Fruit fly (Drosophila melanogaster) whole organism, pupa: ENCODE measurements around the gene Mzt1.

Experiments
- CG10348 ChIP-seq: fragments of 200-800 bp; sonication (Bioruptor generic); IDR thresholded peaks from 2 replicates; pipeline ENCODE4 v1.3.6; 2022; ENCODE audit warnings: missing biosample characterization, missing genetic modification characterization
- CG12605 ChIP-seq: fragments of 200-800 bp; sonication (Bioruptor generic); IDR thresholded peaks from 2 replicates; pipeline ENCODE4 v1.3.6; 2022; ENCODE audit warnings: missing biosample characterization, missing genetic modification characterization
- CG13204 ChIP-seq: fragments of 200-800 bp; sonication (Bioruptor generic); optimal IDR thresholded peaks from 2 replicates; lab custom pipeline; 2018; ENCODE audit warnings: missing biosample characterization, mild to moderate bottlenecking, missing genetic modification characterization, moderate library complexity
- CG14655 ChIP-seq: fragments of 200-800 bp; sonication (Bioruptor generic); optimal IDR thresholded peaks from 3 replicates; lab custom pipeline; 2017; ENCODE audit warnings: mild to moderate bottlenecking, missing biosample characterization, missing genetic modification reagents, missing genetic modification characterization
- CG15710 ChIP-seq: fragments of 200-800 bp; sonication (Bioruptor generic); optimal IDR thresholded peaks from 2 replicates; lab custom pipeline; 2018; ENCODE audit warnings: missing biosample characterization, mild to moderate bottlenecking, missing genetic modification characterization, moderate library complexity
- CG17806 ChIP-seq: fragments of 200-800 bp; sonication (Bioruptor generic); optimal IDR thresholded peaks from 2 replicates; lab custom pipeline; 2018; ENCODE audit warnings: missing biosample characterization, mild to moderate bottlenecking, missing genetic modification characterization, moderate library complexity
- CG32121 ChIP-seq: fragments of 200-800 bp; sonication (Bioruptor generic); IDR thresholded peaks from 2 replicates; pipeline ENCODE4 v1.3.6; 2022; ENCODE audit warnings: missing biosample characterization, missing genetic modification characterization
- CG34367 ChIP-seq: fragments of 200-800 bp; sonication (Bioruptor generic); optimal IDR thresholded peaks from 2 replicates; lab custom pipeline; 2018; ENCODE audit warnings: missing biosample characterization, mild to moderate bottlenecking, missing genetic modification characterization
- CG4496 ChIP-seq: fragments of 200-800 bp; sonication (Bioruptor generic); IDR thresholded peaks from 3 replicates; pipeline ENCODE4 v1.3.6; 2022; ENCODE audit warnings: missing biosample characterization, missing genetic modification characterization
- CG8159 ChIP-seq: fragments of 200-800 bp; sonication (Bioruptor generic); optimal IDR thresholded peaks from 3 replicates; lab custom pipeline; 2018; ENCODE audit warnings: missing biosample characterization, mild to moderate bottlenecking, missing genetic modification characterization, moderate library complexity
- CG8301 ChIP-seq: fragments of 200-800 bp; sonication (Bioruptor generic); optimal IDR thresholded peaks from 2 replicates; lab custom pipeline; 2018; ENCODE audit warnings: missing biosample characterization, mild to moderate bottlenecking, missing genetic modification characterization
- CG9948 ChIP-seq: fragments of 200-800 bp; sonication (Bioruptor generic); optimal IDR thresholded peaks from 2 replicates; lab custom pipeline; 2018; ENCODE audit warnings: missing biosample characterization, mild to moderate bottlenecking, missing genetic modification characterization, moderate library complexity
- D1 ChIP-seq: fragments of 200-800 bp; sonication (Bioruptor generic); optimal IDR thresholded peaks from 2 replicates; lab custom pipeline; 2018; ENCODE audit warnings: missing biosample characterization, mild to moderate bottlenecking, missing genetic modification characterization, moderate library complexity
- EcR ChIP-seq: fragments of 200-800 bp; sonication (Bioruptor generic); optimal IDR thresholded peaks from 3 replicates; lab custom pipeline; 2019; ENCODE audit warnings: missing biosample characterization, missing genetic modification characterization, mild to moderate bottlenecking, moderate library complexity, missing genetic modification reagents
- Ets98B ChIP-seq: fragments of 200-800 bp; sonication (Bioruptor generic); IDR thresholded peaks from 2 replicates; pipeline ENCODE4 v1.3.6; 2022; ENCODE audit warnings: missing biosample characterization, missing genetic modification characterization
- Pif1A ChIP-seq: fragments of 200-800 bp; sonication (Bioruptor generic); optimal IDR thresholded peaks from 3 replicates; lab custom pipeline; 2016; ENCODE audit warnings: missing biosample characterization, missing genetic modification characterization
- Pif1B ChIP-seq: fragments of 200-800 bp; sonication (Bioruptor generic); optimal IDR thresholded peaks from 3 replicates; lab custom pipeline; 2016; ENCODE audit warnings: missing biosample characterization, missing genetic modification characterization
- Snoo ChIP-seq: fragments of 200-800 bp; sonication (Bioruptor generic); optimal IDR thresholded peaks from 3 replicates; lab custom pipeline; 2017; ENCODE audit warnings: missing biosample characterization, mild to moderate bottlenecking, missing genetic modification characterization, inconsistent platforms
- fd96Ca ChIP-seq: fragments of 200-800 bp; sonication (Bioruptor generic); IDR thresholded peaks from 3 replicates; pipeline ENCODE4 v1.3.6; 2022; ENCODE audit warnings: missing biosample characterization, missing genetic modification characterization
- gl ChIP-seq: fragments of 200-800 bp; sonication (Bioruptor generic); optimal IDR thresholded peaks from 2 replicates; lab custom pipeline; 2018; ENCODE audit warnings: missing biosample characterization, mild to moderate bottlenecking, missing genetic modification characterization
- rn ChIP-seq: fragments of 200-800 bp; sonication (Bioruptor generic); IDR thresholded peaks from 2 replicates; pipeline ENCODE4 v1.3.6; 2022; ENCODE audit warnings: missing biosample characterization, missing genetic modification characterization

Gene Mzt1

DNA sequence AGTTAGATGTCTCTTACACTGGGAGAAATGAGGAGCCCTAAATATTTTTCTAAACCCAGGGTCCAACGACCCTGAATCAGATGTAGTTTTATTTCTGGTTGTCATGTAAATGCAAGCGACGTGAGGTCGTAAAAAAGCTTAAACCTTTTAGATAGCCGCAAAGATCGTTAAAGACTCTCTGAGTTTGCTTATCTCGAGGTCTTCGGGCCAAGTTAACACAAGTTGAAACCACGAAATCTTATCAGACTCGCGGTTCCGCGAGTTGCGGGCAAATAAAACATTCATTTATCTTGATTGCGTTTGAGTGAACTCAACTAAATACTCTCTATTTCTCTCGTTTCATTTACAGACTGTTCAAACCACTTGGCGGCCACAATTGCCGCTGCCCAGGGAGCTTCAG lies 13.1 kb downstream of the Mzt1 start:
- no peak for TF ChIP-seq CG8159
- no peak for TF ChIP-seq Pif1A (GFP tag; lab: Kevin White, UChicago)
- no peak for TF ChIP-seq CG17806
- TF ChIP-seq Pif1B: no peak
- TF ChIP-seq CG12605 (GFP tag; lab: Robert Waterston, UW): no peak
- no peak for TF ChIP-seq CG34367 (tag; lab: Kevin White, UChicago)
- TF ChIP-seq CG9948: no peak
- TF ChIP-seq CG15710 (tag; lab: Kevin White, UChicago): no peak
- no peak for TF ChIP-seq CG32121 (GFP tag; lab: Robert Waterston, UW)
- TF ChIP-seq gl: no peak
- no peak for TF ChIP-seq fd96Ca (GFP tag; lab: Robert Waterston, UW)
- TF ChIP-seq CG10348 (GFP tag; lab: Robert Waterston, UW): no peak
- TF ChIP-seq EcR (GFP tag; lab: Kevin White, UChicago): no peak
- TF ChIP-seq D1 (tag; lab: Kevin White, UChicago): no peak
- TF ChIP-seq CG8301 (tag; lab: Kevin White, UChicago): no peak
- no peak for TF ChIP-seq CG4496
- no peak for TF ChIP-seq Ets98B (GFP tag; lab: Robert Waterston, UW)
- TF ChIP-seq Snoo (tag; lab: Kevin White, UChicago): no peak
- no peak for TF ChIP-seq rn (GFP tag; lab: Robert Waterston, UW)
- TF ChIP-seq, all 21 proteins: peak for 0

DNA sequence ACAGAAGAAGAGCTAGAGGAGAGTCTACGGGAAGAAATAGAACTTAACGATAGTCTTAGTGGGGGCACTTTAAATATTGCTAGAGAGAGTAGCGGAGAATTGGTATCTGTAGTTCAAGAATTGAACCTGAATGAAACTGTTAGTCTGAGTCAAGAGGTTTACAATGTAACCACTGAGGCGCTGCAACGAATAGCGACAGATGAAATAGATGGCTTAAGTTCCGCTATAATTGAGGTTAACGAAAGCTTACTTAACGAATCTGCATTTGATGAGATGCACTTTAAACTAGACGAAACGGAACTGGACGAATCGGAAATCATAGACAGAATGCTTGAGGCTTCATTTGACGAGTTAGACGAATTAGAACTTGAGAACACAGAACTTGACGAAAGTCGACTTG lies 18.2 kb downstream of the Mzt1 start:
- no peak for TF ChIP-seq CG8159
- TF ChIP-seq Snoo (tag; lab: Kevin White, UChicago): no peak
- no peak for TF ChIP-seq CG13204 (GFP tag; lab: Kevin White, UChicago)
- no peak for TF ChIP-seq fd96Ca (GFP tag; lab: Robert Waterston, UW)
- TF ChIP-seq CG32121 (GFP tag; lab: Robert Waterston, UW): no peak
- no peak for TF ChIP-seq CG12605 (GFP tag; lab: Robert Waterston, UW)

DNA sequence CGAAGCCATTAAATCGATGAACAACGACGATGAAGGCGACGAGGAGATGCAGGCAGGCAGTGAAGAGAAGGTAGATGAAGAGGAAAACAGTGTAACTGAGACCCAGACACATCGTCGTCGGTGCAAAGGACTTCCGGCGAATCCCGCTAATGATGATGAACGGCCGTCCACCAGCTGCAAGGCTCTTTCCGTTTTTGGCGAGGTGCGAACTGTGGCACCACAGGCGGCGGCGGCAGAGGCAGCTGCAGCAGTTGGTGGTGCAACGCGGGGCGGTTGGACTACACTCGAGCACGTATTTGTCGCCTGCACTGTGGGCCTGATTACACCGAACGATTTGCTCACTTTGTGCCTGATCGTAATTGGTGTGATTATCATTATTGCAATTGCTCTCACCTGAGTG lies 18.9 kb downstream of the Mzt1 start:
- no peak for TF ChIP-seq EcR (GFP tag; lab: Kevin White, UChicago)
- peak; percentile 40; the same call in 1 of the 3 replicates for TF ChIP-seq CG4496
- no peak for TF ChIP-seq CG12605 (GFP tag; lab: Robert Waterston, UW)
- peak; percentile 10; the same call in 1 of the 2 replicates for TF ChIP-seq Ets98B (GFP tag; lab: Robert Waterston, UW)
- TF ChIP-seq Pif1B: no peak
- no peak for TF ChIP-seq rn (GFP tag; lab: Robert Waterston, UW)
- peak; percentile 12 for TF ChIP-seq CG13204 (GFP tag; lab: Kevin White, UChicago)
- TF ChIP-seq CG17806: no peak
- TF ChIP-seq CG10348 (GFP tag; lab: Robert Waterston, UW): no peak
- no peak for TF ChIP-seq CG8159
- TF ChIP-seq CG8301 (tag; lab: Kevin White, UChicago): no peak
- TF ChIP-seq CG32121 (GFP tag; lab: Robert Waterston, UW): peak; percentile 34; the same call in 1 of the 2 replicates
- TF ChIP-seq D1 (tag; lab: Kevin White, UChicago): no peak
- 0 out of 3 replicates have a peak, but pooled peaks have one; percentile 6 for TF ChIP-seq fd96Ca (GFP tag; lab: Robert Waterston, UW)
- TF ChIP-seq Pif1A (GFP tag; lab: Kevin White, UChicago): no peak
- TF ChIP-seq CG15710 (tag; lab: Kevin White, UChicago): no peak
- no peak for TF ChIP-seq Snoo (tag; lab: Kevin White, UChicago)
- no peak for TF ChIP-seq gl
- TF ChIP-seq CG34367 (tag; lab: Kevin White, UChicago): no peak
- no peak for TF ChIP-seq CG14655 (GFP tag; lab: Kevin White, UChicago)
- TF ChIP-seq CG9948: no peak

DNA sequence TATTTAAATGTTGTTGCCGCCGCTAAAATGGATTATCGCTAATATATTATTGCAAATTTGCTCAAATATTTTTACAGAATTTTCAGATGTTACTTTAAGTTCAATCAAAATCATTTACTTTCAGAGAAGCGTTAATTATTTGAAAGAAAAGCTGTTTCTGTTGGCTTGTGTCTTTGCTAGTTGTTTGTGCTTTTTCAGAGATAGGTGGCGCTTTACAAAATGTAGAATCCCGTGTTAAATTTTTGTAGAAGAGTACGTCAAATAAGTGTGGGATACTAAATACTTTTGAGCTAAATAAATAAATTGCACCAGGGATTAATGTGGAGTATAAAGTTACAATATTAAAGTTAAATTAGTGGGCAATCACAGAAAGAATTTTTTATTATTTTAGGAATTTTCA lies 20.2 kb downstream of the Mzt1 start:
- peak; percentile 96 for TF ChIP-seq D1 (tag; lab: Kevin White, UChicago)
- no peak for TF ChIP-seq CG4496
- TF ChIP-seq, all 21 proteins: peak for 1

DNA sequence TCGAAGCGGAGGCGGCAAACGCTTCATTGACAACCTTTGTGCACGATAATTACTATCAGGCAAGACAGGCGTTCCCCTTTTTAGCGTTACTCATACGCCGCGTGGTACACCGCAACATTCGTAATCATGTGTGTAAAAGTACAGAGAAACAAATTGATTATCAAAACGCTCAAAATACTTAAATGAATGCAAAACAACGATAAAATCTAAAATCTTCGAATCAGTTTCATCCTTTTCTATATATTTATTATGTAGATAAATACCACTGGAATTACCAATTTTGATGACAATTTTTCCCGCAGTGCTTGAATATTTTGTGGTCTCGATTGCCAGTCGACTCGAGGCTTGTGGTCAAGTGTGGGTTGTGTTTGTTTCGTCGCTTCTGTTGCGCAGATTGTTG lies 21.8 kb downstream of the Mzt1 start:
- TF ChIP-seq CG32121 (GFP tag; lab: Robert Waterston, UW) (peak; percentile 51), CG13204 (GFP tag; lab: Kevin White, UChicago) (no peak), CG10348 (GFP tag; lab: Robert Waterston, UW) (no peak), EcR (GFP tag; lab: Kevin White, UChicago) (no peak), Pif1B (no peak), CG17806 (peak; percentile 48), CG34367 (tag; lab: Kevin White, UChicago) (no peak), CG4496 (peak; percentile 52; the same call in 2 of the 3 replicates), rn (GFP tag; lab: Robert Waterston, UW) (no peak), fd96Ca (GFP tag; lab: Robert Waterston, UW) (no peak), Ets98B (GFP tag; lab: Robert Waterston, UW) (peak; percentile 37; the same call in 1 of the 2 replicates), D1 (tag; lab: Kevin White, UChicago) (no peak), gl (no peak), CG15710 (tag; lab: Kevin White, UChicago) (peak; percentile 7), CG12605 (GFP tag; lab: Robert Waterston, UW) (peak; percentile 35; the same call in 1 of the 2 replicates), Pif1A (GFP tag; lab: Kevin White, UChicago) (peak; percentile 56), CG14655 (GFP tag; lab: Kevin White, UChicago) (no peak), CG8301 (tag; lab: Kevin White, UChicago) (peak; percentile 49), CG9948 (peak; percentile 25), CG8159 (no peak), Snoo (tag; lab: Kevin White, UChicago) (no peak)

DNA sequence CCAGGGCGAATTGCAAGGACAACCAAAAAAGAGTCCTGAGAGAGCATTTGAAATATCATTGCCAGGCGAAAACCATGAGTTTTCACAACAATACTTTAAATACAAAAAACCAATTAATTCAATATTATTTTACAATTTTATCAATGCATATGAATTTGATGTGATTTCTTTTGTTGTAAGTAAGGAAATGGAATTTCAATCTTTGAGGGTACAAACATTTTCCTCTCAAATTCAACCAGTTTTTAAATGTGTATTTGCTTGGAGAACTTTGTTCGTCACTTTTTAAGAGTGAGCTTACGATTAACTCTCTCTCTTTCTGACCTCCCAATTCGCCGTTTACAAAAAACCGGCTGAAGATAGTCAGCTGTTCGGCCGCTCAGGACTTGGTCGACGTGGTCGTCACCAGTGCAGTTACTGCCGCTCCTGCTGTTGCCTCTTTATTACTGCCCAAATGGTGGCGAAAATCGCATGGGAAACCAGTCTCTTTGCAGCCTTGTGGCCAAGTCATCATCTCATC lies 22.6 kb downstream of the Mzt1 start:
- TF ChIP-seq CG9948 (peak; percentile 73), Pif1A (GFP tag; lab: Kevin White, UChicago) (peak; percentile 71), CG13204 (GFP tag; lab: Kevin White, UChicago) (no peak), Pif1B (peak; percentile 50), CG8301 (tag; lab: Kevin White, UChicago) (peak; percentile 54), CG8159 (peak; percentile 73), rn (GFP tag; lab: Robert Waterston, UW) (no peak), Snoo (tag; lab: Kevin White, UChicago) (peak; percentile 45), CG10348 (GFP tag; lab: Robert Waterston, UW) (no peak), CG14655 (GFP tag; lab: Kevin White, UChicago) (peak; percentile 56), CG17806 (peak; percentile 76), gl (peak; percentile 4), fd96Ca (GFP tag; lab: Robert Waterston, UW) (no peak), CG4496 (peak; percentile 39; the same call in 1 of the 3 replicates), EcR (GFP tag; lab: Kevin White, UChicago) (no peak), CG34367 (tag; lab: Kevin White, UChicago) (peak; percentile 56), CG32121 (GFP tag; lab: Robert Waterston, UW) (0 out of 2 replicates have a peak, but pooled peaks have one; percentile 30), D1 (tag; lab: Kevin White, UChicago) (peak; percentile 15), Ets98B (GFP tag; lab: Robert Waterston, UW) (peak; percentile 54), CG12605 (GFP tag; lab: Robert Waterston, UW) (peak; percentile 17; the same call in 1 of the 2 replicates), CG15710 (tag; lab: Kevin White, UChicago) (peak; percentile 58)
